Worm (Caenorhabditis elegans) whole organism, young adult: ENCODE data around the gene cyp-37A1.

Experiments used
- F37B4.10 ChIP-seq: fragments of 200-800 bp; sonication (Bioruptor generic); IDR thresholded peaks from 2 replicates; pipeline ENCODE4 v1.3.6; 2022; ENCODE audit warnings: missing genetic modification characterization, missing compliant biosample characterization
- F49E8.2 ChIP-seq: sonication (generic microtip); optimal IDR thresholded peaks from 3 replicates; lab custom pipeline; 2017; ENCODE audit warnings: missing genetic modification characterization, mild to moderate bottlenecking, missing compliant biosample characterization, antibody characterized with exemption, moderate library complexity; ENCODE audit not compliant: insufficient read depth
- F57A8.1 ChIP-seq: fragments of 200-800 bp; sonication (Bioruptor generic); optimal IDR thresholded peaks from 2 replicates; lab custom pipeline; 2018; ENCODE audit warnings: mild to moderate bottlenecking, missing genetic modification characterization, moderate library complexity, missing compliant biosample characterization
- K12H6.12 ChIP-seq: fragments of 200-800 bp; sonication (Bioruptor generic); optimal IDR thresholded peaks from 2 replicates; lab custom pipeline; 2018; ENCODE audit warnings: mild to moderate bottlenecking, missing genetic modification characterization, missing compliant biosample characterization
- Y56A3A.18 ChIP-seq: fragments of 200-800 bp; sonication (Bioruptor generic); IDR thresholded peaks from 2 replicates; pipeline ENCODE4 v1.3.6; 2022; ENCODE audit warnings: missing genetic modification reagents, missing genetic modification characterization, missing compliant biosample characterization
- aptf-2 ChIP-seq: fragments of 200-800 bp; sonication (Bioruptor generic); conservative IDR thresholded peaks from 2 replicates; pipeline ENCODE4 v1.3.6; 2022; ENCODE audit warnings: missing genetic modification reagents, missing genetic modification characterization, missing compliant biosample characterization
- aptf-3 ChIP-seq: fragments of 200-800 bp; sonication (Bioruptor generic); IDR thresholded peaks from 2 replicates; pipeline ENCODE4 v1.3.6; 2022; ENCODE audit warnings: missing genetic modification characterization, missing compliant biosample characterization
- athp-1 ChIP-seq: sonication (generic microtip); optimal IDR thresholded peaks from 2 replicates; lab custom pipeline; 2017; ENCODE audit warnings: mild to moderate bottlenecking, missing genetic modification characterization, missing compliant biosample characterization
- attf-6 ChIP-seq: fragments of 200-800 bp; sonication (Bioruptor generic); IDR thresholded peaks from 2 replicates; pipeline ENCODE4 v1.3.6; 2022; ENCODE audit warnings: missing genetic modification reagents, missing genetic modification characterization, missing compliant biosample characterization
- bed-2 ChIP-seq: fragments of 200-800 bp; sonication (Bioruptor generic); IDR thresholded peaks from 2 replicates; pipeline ENCODE4 v1.3.6; 2022; ENCODE audit warnings: missing genetic modification reagents, missing genetic modification characterization, missing compliant biosample characterization
- cebp-2 ChIP-seq: fragments of 200-800 bp; sonication (Bioruptor generic); IDR thresholded peaks from 2 replicates; pipeline ENCODE4 v1.3.6; 2022; ENCODE audit warnings: missing genetic modification characterization, missing compliant biosample characterization
- ceh-100 ChIP-seq: fragments of 200-800 bp; sonication (Bioruptor generic); IDR thresholded peaks from 2 replicates; pipeline ENCODE4 v1.3.6; 2022; ENCODE audit warnings: missing genetic modification reagents, missing genetic modification characterization, missing compliant biosample characterization
- ceh-58 ChIP-seq: fragments of 200-800 bp; sonication (Bioruptor generic); IDR thresholded peaks from 2 replicates; pipeline ENCODE4 v1.3.6; 2022; ENCODE audit warnings: missing genetic modification characterization, missing compliant biosample characterization
- dox-1 ChIP-seq: fragments of 200-800 bp; sonication (Bioruptor generic); IDR thresholded peaks from 2 replicates; pipeline ENCODE4 v1.3.6; 2022; ENCODE audit warnings: missing genetic modification reagents, missing genetic modification characterization, missing compliant biosample characterization
- dpff-1 ChIP-seq: sonication (generic microtip); optimal IDR thresholded peaks from 2 replicates; lab custom pipeline; 2017; ENCODE audit warnings: mild to moderate bottlenecking, missing genetic modification characterization, missing compliant biosample characterization
- ekl-4 ChIP-seq: fragments of 200-800 bp; sonication (Bioruptor generic); IDR thresholded peaks from 2 replicates; pipeline ENCODE4 v1.3.6; 2022; ENCODE audit warnings: missing genetic modification reagents, missing genetic modification characterization, missing compliant biosample characterization
- gei-17 ChIP-seq: fragments of 200-800 bp; sonication (Bioruptor generic); optimal IDR thresholded peaks from 2 replicates; lab custom pipeline; 2018; ENCODE audit warnings: mild to moderate bottlenecking, missing genetic modification characterization, missing compliant biosample characterization
- hlh-26 ChIP-seq: fragments of 200-800 bp; sonication (Bioruptor generic); conservative IDR thresholded peaks from 2 replicates; pipeline ENCODE4 v1.3.6; 2022; ENCODE audit warnings: missing genetic modification reagents, missing genetic modification characterization, missing compliant biosample characterization
- hmg-20 ChIP-seq: fragments of 200-800 bp; sonication (Bioruptor generic); IDR thresholded peaks from 2 replicates; pipeline ENCODE4 v1.3.6; 2022; ENCODE audit warnings: missing genetic modification reagents, missing genetic modification characterization, missing compliant biosample characterization
- hrde-1 ChIP-seq: sonication (generic microtip); optimal IDR thresholded peaks from 2 replicates; lab custom pipeline; 2016; ENCODE audit warnings: missing genetic modification characterization, mild to moderate bottlenecking, missing compliant biosample characterization, moderate library complexity, missing genotype, missing genetic modification reagents, borderline replicate concordance
- lin-26 ChIP-seq: fragments of 200-800 bp; sonication (Bioruptor generic); IDR thresholded peaks from 2 replicates; pipeline ENCODE4 v1.3.6; 2022; ENCODE audit warnings: missing genetic modification reagents, missing genetic modification characterization, missing compliant biosample characterization
- lir-1 ChIP-seq: fragments of 200-800 bp; sonication (Bioruptor generic); conservative IDR thresholded peaks from 2 replicates; pipeline ENCODE4 v1.3.6; 2022; ENCODE audit warnings: missing genetic modification reagents, missing genetic modification characterization, missing compliant biosample characterization
- lsy-27 ChIP-seq: sonication (generic microtip); optimal IDR thresholded peaks from 2 replicates; lab custom pipeline; 2017; ENCODE audit warnings: missing genetic modification characterization, mild to moderate bottlenecking, missing compliant biosample characterization, antibody characterized with exemption, missing genotype, borderline replicate concordance; ENCODE audit not compliant: insufficient read depth
- madf-3 ChIP-seq: fragments of 200-800 bp; sonication (Bioruptor generic); IDR thresholded peaks from 2 replicates; pipeline ENCODE4 v1.3.6; 2022; ENCODE audit warnings: missing genetic modification reagents, missing genetic modification characterization, missing compliant biosample characterization
- mcd-1 ChIP-seq: fragments of 200-800 bp; sonication (Bioruptor generic); IDR thresholded peaks from 2 replicates; pipeline ENCODE4 v1.3.6; 2022; ENCODE audit warnings: missing genetic modification reagents, missing genetic modification characterization, missing compliant biosample characterization
- mxl-1 ChIP-seq: sonication (generic microtip); optimal IDR thresholded peaks from 2 replicates; lab custom pipeline; 2016; ENCODE audit warnings: missing genetic modification characterization, missing compliant biosample characterization
- nhr-80 ChIP-seq: sonication (generic microtip); optimal IDR thresholded peaks from 2 replicates; lab custom pipeline; 2016; ENCODE audit warnings: missing genetic modification characterization, missing compliant biosample characterization
- pha-4 ChIP-seq: fragments of 150-350 bp; sonication (generic microtip); optimal IDR thresholded peaks from 2 replicates; lab custom pipeline; 2014; ENCODE audit warnings: missing biosample characterization, missing genetic modification reagents, missing genetic modification characterization
- rcor-1 ChIP-seq: fragments of 200-800 bp; sonication (Bioruptor generic); IDR thresholded peaks from 2 replicates; pipeline ENCODE4 v1.3.6; 2022; ENCODE audit warnings: missing genetic modification reagents, missing genetic modification characterization, missing compliant biosample characterization
- rpc-1 ChIP-seq, 2 experiments: fragments of 150-350 bp in 1 of 2; sonication (generic microtip) in 1 of 2; optimal IDR thresholded peaks; 2 replicates each; lab custom pipeline; 2014 to 2018; ENCODE audit warnings: missing biosample characterization in 1 of 2, missing genetic modification characterization in 1 of 2, missing genetic modification reagents in 1 of 2, missing genotype in 1 of 2
- sdz-38 ChIP-seq: sonication (generic microtip); optimal IDR thresholded peaks from 2 replicates; lab custom pipeline; 2016; ENCODE audit warnings: missing genotype, missing genetic modification characterization, missing compliant biosample characterization
- snpc-1.1 ChIP-seq: sonication (generic microtip); optimal IDR thresholded peaks from 2 replicates; lab custom pipeline; 2017; ENCODE audit warnings: missing genetic modification characterization, mild to moderate bottlenecking, missing compliant biosample characterization, antibody characterized with exemption, moderate library complexity, missing genotype, missing genetic modification reagents; ENCODE audit not compliant: insufficient read depth
- snpc-4 ChIP-seq, 5 experiments: fragments of 150-350 bp in 1 of 5; sonication (generic microtip) in 4 of 5; optimal IDR thresholded peaks; 2 replicates each; lab custom pipeline; 2014 to 2018; ENCODE audit warnings: missing genetic modification characterization in 5 of 5, missing biosample characterization in 3 of 5, antibody characterized with exemption in 2 of 5, mild to moderate bottlenecking in 2 of 5, missing compliant biosample characterization in 2 of 5, missing genotype in 2 of 5, moderate library complexity in 2 of 5, missing genetic modification reagents in 1 of 5
- sptf-2 ChIP-seq: fragments of 200-800 bp; sonication (Bioruptor generic); optimal IDR thresholded peaks from 2 replicates; lab custom pipeline; 2018; ENCODE audit warnings: mild to moderate bottlenecking, missing genetic modification characterization, missing compliant biosample characterization
- tbp1 ChIP-seq: fragments of 200-800 bp; sonication (Bioruptor generic); optimal IDR thresholded peaks from 2 replicates; lab custom pipeline; 2018; ENCODE audit warnings: mild to moderate bottlenecking, missing genetic modification characterization, missing compliant biosample characterization
- zfh-2 ChIP-seq: fragments of 200-800 bp; sonication (Bioruptor generic); conservative IDR thresholded peaks from 2 replicates; pipeline ENCODE4 v1.3.6; 2022; ENCODE audit warnings: missing genetic modification reagents, missing genetic modification characterization, missing compliant biosample characterization
- zim-3 ChIP-seq: sonication (generic microtip); optimal IDR thresholded peaks from 2 replicates; lab custom pipeline; 2017; ENCODE audit warnings: mild to moderate bottlenecking, missing genetic modification characterization, moderate library complexity, missing compliant biosample characterization
- ztf-26 ChIP-seq: sonication (generic microtip); optimal IDR thresholded peaks from 2 replicates; lab custom pipeline; 2017; ENCODE audit warnings: missing genetic modification characterization, missing compliant biosample characterization
- ztf-3 ChIP-seq: fragments of 200-800 bp; sonication (Bioruptor generic); optimal IDR thresholded peaks from 2 replicates; lab custom pipeline; 2018; ENCODE audit warnings: mild to moderate bottlenecking, missing genetic modification characterization, missing compliant biosample characterization

cyp-37A1 gene

DNA sequence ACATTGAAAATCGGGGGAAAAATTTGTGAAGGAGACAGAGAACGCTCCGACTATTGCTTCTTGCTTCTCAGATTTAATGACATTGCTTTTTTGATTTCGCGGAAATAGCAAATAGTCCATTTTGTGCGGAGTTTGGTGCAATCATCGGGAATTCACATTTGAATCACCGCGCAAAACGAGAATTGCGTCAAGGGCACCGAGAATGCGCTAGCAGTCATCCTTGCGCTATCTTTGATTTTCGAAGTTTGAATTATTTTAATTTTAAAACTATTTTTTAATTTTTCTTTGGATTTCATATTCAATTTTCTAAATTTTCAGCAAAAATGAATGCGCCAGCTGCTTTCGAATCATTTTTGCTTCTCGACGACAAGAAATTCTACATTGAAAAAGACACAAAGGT lies 43.0 kb upstream of the cyp-37A1 start, which contains the start of gene rpb-11 (continued):
- no peak for TF ChIP-seq bed-2 (GFP tag; lab: Robert Waterston, UW)
- peak; percentile 95 for TF ChIP-seq madf-3 (GFP tag; lab: Robert Waterston, UW)
- TF ChIP-seq sptf-2 (GFP tag; lab: Kevin White, UChicago): no peak
- peak; percentile 83 for TF ChIP-seq ztf-26 (tag; lab: Kevin White, UChicago)
- TF ChIP-seq zfh-2 (GFP tag; lab: Robert Waterston, UW): no peak
- peak; percentile 96 for TF ChIP-seq mcd-1
- peak; percentile 95 for TF ChIP-seq ceh-100
- no peak for TF ChIP-seq dpff-1 (tag; lab: Kevin White, UChicago)
- peak; percentile 51 for TF ChIP-seq nhr-80
- TF ChIP-seq cebp-2 (GFP tag; lab: Robert Waterston, UW): no peak
- peak; percentile 91 for TF ChIP-seq dox-1
- TF ChIP-seq ztf-3 (GFP tag; lab: Kevin White, UChicago): no peak
- no peak for TF ChIP-seq snpc-4 (GFP tag; optimal IDR thresholded peaks at IDR 0.05; lab: Kevin White, UChicago)
- peak; percentile 56 to 88 (median 84) for TF ChIP-seq snpc-4 (tag; optimal IDR thresholded peaks at IDR 0.05; lab: Kevin White, UChicago)
- peak; percentile 69 for TF ChIP-seq gei-17 (GFP tag; lab: Kevin White, UChicago)
- TF ChIP-seq ceh-58: no peak
- no peak for TF ChIP-seq rpc-1 (optimal IDR thresholded peaks at IDR 0.05; lab: Kevin White, UChicago)
- TF ChIP-seq rpc-1 (tag; optimal IDR thresholded peaks at IDR 0.05; lab: Kevin White, UChicago): no peak
- TF ChIP-seq sdz-38 (tag; lab: Kevin White, UChicago): no peak
- peak; percentile 62 for TF ChIP-seq K12H6.12 (tag; lab: Kevin White, UChicago)
- TF ChIP-seq F49E8.2 (tag; lab: Kevin White, UChicago): peak; percentile 57
- no peak for TF ChIP-seq lin-26 (GFP tag; lab: Robert Waterston, UW)
- no peak for TF ChIP-seq mxl-1
- TF ChIP-seq athp-1 (tag; lab: Kevin White, UChicago): peak; percentile 75
- TF ChIP-seq hrde-1 (tag; lab: Kevin White, UChicago): peak; percentile 54
- no peak for TF ChIP-seq zim-3 (tag; lab: Kevin White, UChicago)
- TF ChIP-seq ekl-4 (GFP tag; lab: Robert Waterston, UW): peak; percentile 95
- peak; percentile 48 for TF ChIP-seq pha-4 (tag; lab: Kevin White, UChicago)
- peak; percentile 91 for TF ChIP-seq Y56A3A.18 (GFP tag; lab: Robert Waterston, UW)
- peak; percentile 69 for TF ChIP-seq tbp1 (GFP tag; lab: Kevin White, UChicago)
- TF ChIP-seq hmg-20 (GFP tag; lab: Robert Waterston, UW): peak; percentile 83; the same call in 1 of the 2 replicates
- peak; percentile 70 for TF ChIP-seq snpc-1.1 (tag; lab: Kevin White, UChicago)
- no peak for TF ChIP-seq aptf-2
- no peak for TF ChIP-seq hlh-26
- peak; percentile 69; the same call in 1 of the 2 replicates for TF ChIP-seq attf-6 (GFP tag; lab: Robert Waterston, UW)
- no peak for TF ChIP-seq F37B4.10 (GFP tag; lab: Robert Waterston, UW)
- TF ChIP-seq aptf-3: no peak
- TF ChIP-seq F57A8.1: no peak
- peak; percentile 82 for TF ChIP-seq lir-1
- TF ChIP-seq rcor-1 (GFP tag; lab: Robert Waterston, UW): peak; percentile 93
- TF ChIP-seq lsy-27 (tag; lab: Kevin White, UChicago): no peak
- TF ChIP-seq, all 124 proteins: peak for 68
